Fruit fly (Drosophila melanogaster) whole organism, embryonic: Measurements from ENCODE around the gene CG14352.

ENCODE experiments used
- Ada2b ChIP-seq: fragments of 200-800 bp; sonication (Bioruptor generic); IDR thresholded peaks from 2 replicates; pipeline ENCODE4 v1.3.6; 2022; ENCODE audit warnings: missing biosample characterization, missing genetic modification characterization
- Awh ChIP-seq: fragments of 200-800 bp; sonication (Bioruptor generic); IDR thresholded peaks from 2 replicates; pipeline ENCODE4, ENCODE4 v1.3.6; 2022; ENCODE audit warnings: missing biosample characterization, missing genetic modification characterization
- CG10321 ChIP-seq: fragments of 200-800 bp; sonication (Bioruptor generic); IDR thresholded peaks from 2 replicates; pipeline ENCODE4 v1.3.6; 2022; ENCODE audit warnings: missing biosample characterization, missing genetic modification characterization
- CG11560 ChIP-seq: fragments of 200-800 bp; sonication (Bioruptor generic); IDR thresholded peaks from 3 replicates; pipeline ENCODE4 v1.3.6; 2022; ENCODE audit warnings: missing biosample characterization, missing genetic modification characterization
- CG12104 ChIP-seq: fragments of 200-800 bp; sonication (Bioruptor generic); optimal IDR thresholded peaks from 3 replicates; lab custom pipeline; 2016; ENCODE audit warnings: missing biosample characterization, missing genetic modification characterization
- CG12155 ChIP-seq: fragments of 200-800 bp; sonication (Bioruptor generic); optimal IDR thresholded peaks from 3 replicates; lab custom pipeline; 2016; ENCODE audit warnings: missing biosample characterization, missing genetic modification characterization
- CG14667 ChIP-seq: fragments of 200-800 bp; sonication (Bioruptor generic); IDR thresholded peaks from 2 replicates; pipeline ENCODE4 v1.3.6; 2022; ENCODE audit warnings: missing biosample characterization, missing genetic modification characterization
- CG14710 ChIP-seq: fragments of 200-800 bp; sonication (Bioruptor generic); optimal IDR thresholded peaks from 3 replicates; lab custom pipeline; 2019; ENCODE audit warnings: missing biosample characterization, mild to moderate bottlenecking, missing genetic modification characterization, moderate library complexity
- CG15601 ChIP-seq: fragments of 200-800 bp; sonication (Bioruptor generic); optimal IDR thresholded peaks from 3 replicates; lab custom pipeline; 2019; ENCODE audit warnings: missing biosample characterization, mild to moderate bottlenecking, missing genetic modification characterization, moderate library complexity
- CG15696 ChIP-seq: fragments of 200-800 bp; sonication (Bioruptor generic); optimal IDR thresholded peaks from 2 replicates; lab custom pipeline; 2019; ENCODE audit warnings: missing biosample characterization, mild to moderate bottlenecking, missing genetic modification characterization, moderate library complexity
- CG18262 ChIP-seq: fragments of 200-800 bp; optimal IDR thresholded peaks from 3 replicates; lab custom pipeline; 2019; ENCODE audit warnings: missing biosample characterization, mild to moderate bottlenecking, missing genetic modification characterization, moderate library complexity
- CG30020 ChIP-seq: fragments of 200-800 bp; optimal IDR thresholded peaks from 2 replicates; lab custom pipeline; 2019; ENCODE audit warnings: missing biosample characterization, mild to moderate bottlenecking, missing genetic modification characterization, moderate library complexity
- CG30403 ChIP-seq: fragments of 200-800 bp; sonication (Bioruptor generic); optimal IDR thresholded peaks from 3 replicates; lab custom pipeline; 2016; ENCODE audit warnings: missing biosample characterization, missing genetic modification characterization
- CG32772 ChIP-seq: fragments of 200-800 bp; sonication (Bioruptor generic); IDR thresholded peaks from 2 replicates; pipeline ENCODE4 v1.3.6; 2022; ENCODE audit warnings: missing biosample characterization, missing genetic modification characterization
- CG3726 ChIP-seq: fragments of 200-800 bp; sonication (Bioruptor generic); IDR thresholded peaks from 3 replicates; pipeline ENCODE4, ENCODE4 v1.3.6; 2022; ENCODE audit warnings: missing biosample characterization, missing genetic modification characterization
- CG4424 ChIP-seq: fragments of 200-800 bp; sonication (Bioruptor generic); optimal IDR thresholded peaks from 3 replicates; lab custom pipeline; 2016; ENCODE audit warnings: missing biosample characterization, missing genetic modification characterization
- CG6654 ChIP-seq: fragments of 200-800 bp; sonication (Bioruptor generic); optimal IDR thresholded peaks from 2 replicates; lab custom pipeline; 2017; ENCODE audit warnings: missing biosample characterization, mild to moderate bottlenecking, missing genetic modification characterization
- CG7357 ChIP-seq: fragments of 200-800 bp; sonication (Bioruptor generic); IDR thresholded peaks from 3 replicates; pipeline ENCODE4 v1.3.6; 2022; ENCODE audit warnings: missing biosample characterization, missing genetic modification characterization
- CG7556 ChIP-seq: fragments of 200-800 bp; sonication (Bioruptor generic); optimal IDR thresholded peaks from 2 replicates; lab custom pipeline; 2017; ENCODE audit warnings: missing biosample characterization, mild to moderate bottlenecking, missing genetic modification characterization
- CG9727 ChIP-seq: fragments of 200-800 bp; sonication (Bioruptor generic); optimal IDR thresholded peaks from 3 replicates; lab custom pipeline; 2017; ENCODE audit warnings: missing biosample characterization, mild to moderate bottlenecking, missing genetic modification characterization
- CHES-1-like ChIP-seq: fragments of 200-800 bp; sonication (Bioruptor generic); optimal IDR thresholded peaks from 2 replicates; lab custom pipeline; 2016; ENCODE audit warnings: missing biosample characterization, missing genetic modification characterization
- Camta ChIP-seq: fragments of 200-800 bp; sonication (Bioruptor generic); optimal IDR thresholded peaks from 2 replicates; lab custom pipeline; 2016; ENCODE audit warnings: missing biosample characterization, missing genetic modification characterization
- Dip2 ChIP-seq: fragments of 200-800 bp; sonication (Bioruptor generic); IDR thresholded peaks from 2 replicates; pipeline ENCODE4 v1.3.6; 2022; ENCODE audit warnings: missing biosample characterization, missing genetic modification characterization
- Fer1 ChIP-seq: fragments of 200-800 bp; sonication (Bioruptor generic); optimal IDR thresholded peaks from 2 replicates; lab custom pipeline; 2017; ENCODE audit warnings: missing biosample characterization, mild to moderate bottlenecking, missing genetic modification characterization
- HLHmδ ChIP-seq: fragments of 200-800 bp; sonication (Bioruptor generic); optimal IDR thresholded peaks from 2 replicates; lab custom pipeline; 2018; ENCODE audit warnings: missing biosample characterization, mild to moderate bottlenecking, missing genetic modification characterization, moderate library complexity
- Hand ChIP-seq: fragments of 200-800 bp; sonication (Bioruptor generic); optimal IDR thresholded peaks from 2 replicates; lab custom pipeline; 2017; ENCODE audit warnings: mild to moderate bottlenecking, missing biosample characterization, missing genetic modification reagents, missing genetic modification characterization
- Hsf ChIP-seq: fragments of 200-800 bp; sonication (Bioruptor generic); optimal IDR thresholded peaks from 3 replicates; lab custom pipeline; 2016; ENCODE audit warnings: missing biosample characterization, missing genetic modification characterization
- Jarid2 ChIP-seq: fragments of 200-800 bp; sonication (Bioruptor generic); optimal IDR thresholded peaks from 3 replicates; lab custom pipeline; 2017; ENCODE audit warnings: mild to moderate bottlenecking, missing biosample characterization, missing genetic modification reagents, missing genetic modification characterization
- Lim3 ChIP-seq: fragments of 200-800 bp; sonication (Bioruptor generic); IDR thresholded peaks from 2 replicates; pipeline ENCODE4 v1.3.6; 2022; ENCODE audit warnings: missing biosample characterization, missing genetic modification characterization
- Mrtf ChIP-seq: fragments of 200-800 bp; sonication (Bioruptor generic); IDR thresholded peaks from 3 replicates; pipeline ENCODE4 v1.3.6; 2022; ENCODE audit warnings: missing biosample characterization, missing genetic modification characterization
- Spps ChIP-seq: fragments of 200-800 bp; sonication (Bioruptor generic); optimal IDR thresholded peaks from 2 replicates; lab custom pipeline; 2018; ENCODE audit warnings: missing biosample characterization, mild to moderate bottlenecking, missing genetic modification characterization
- Stat92E ChIP-seq, 3 experiments: fragments of >200 bp in 2 of 3; fragments of 200-800 bp in 1 of 3; sonication (Bioruptor generic) in 1 of 3; optimal IDR thresholded peaks; 2 replicates each; lab custom pipeline; 2017 to 2019; ENCODE audit warnings: missing biosample characterization in 3 of 3, missing genetic modification characterization in 3 of 3, mild to moderate bottlenecking in 1 of 3, moderate library complexity in 1 of 3
- Usf ChIP-seq: fragments of 200-800 bp; sonication (Bioruptor generic); optimal IDR thresholded peaks from 2 replicates; lab custom pipeline; 2017; ENCODE audit warnings: missing genotype, missing biosample characterization, missing genetic modification characterization
- abd-A ChIP-seq: fragments of 200-800 bp; sonication (Bioruptor generic); optimal IDR thresholded peaks from 3 replicates; lab custom pipeline; 2019; ENCODE audit warnings: missing biosample characterization, mild to moderate bottlenecking, missing genetic modification characterization, moderate library complexity
- ase ChIP-seq: fragments of 200-800 bp; sonication (Bioruptor generic); IDR thresholded peaks from 3 replicates; pipeline ENCODE4 v1.3.6; 2022; ENCODE audit warnings: missing biosample characterization, missing genetic modification characterization
- caup ChIP-seq: fragments of 200-800 bp; sonication (Bioruptor generic); optimal IDR thresholded peaks from 3 replicates; lab custom pipeline; 2017; ENCODE audit warnings: missing biosample characterization, mild to moderate bottlenecking, missing genetic modification characterization, moderate library complexity; ENCODE audit not compliant: severe bottlenecking
- cwo ChIP-seq: fragments of 200-800 bp; sonication (Bioruptor generic); optimal IDR thresholded peaks from 3 replicates; lab custom pipeline; 2017; ENCODE audit warnings: missing biosample characterization, missing genetic modification characterization, mild to moderate bottlenecking, moderate library complexity, missing genetic modification reagents
- dmrt99B ChIP-seq: fragments of 200-800 bp; sonication (Bioruptor generic); optimal IDR thresholded peaks from 2 replicates; lab custom pipeline; 2018; ENCODE audit warnings: missing biosample characterization, mild to moderate bottlenecking, missing genetic modification characterization, moderate library complexity
- eve ChIP-seq, 2 experiments: fragments of >200 bp; optimal IDR thresholded peaks; 2 replicates each; lab custom pipeline; 2017; ENCODE audit warnings: missing biosample characterization in 2 of 2, missing genetic modification characterization in 2 of 2
- fu2 ChIP-seq: fragments of 200-800 bp; sonication (Bioruptor generic); optimal IDR thresholded peaks from 2 replicates; lab custom pipeline; 2016; ENCODE audit warnings: missing biosample characterization, missing genetic modification characterization
- inv ChIP-seq: fragments of 200-800 bp; sonication (Bioruptor generic); IDR thresholded peaks from 2 replicates; pipeline ENCODE4 v1.3.6; 2022; ENCODE audit warnings: missing biosample characterization, missing genetic modification characterization; ENCODE audit not compliant: partially characterized antibody
- jumu ChIP-seq: fragments of 200-800 bp; sonication (Bioruptor generic); optimal IDR thresholded peaks from 3 replicates; lab custom pipeline; 2016; ENCODE audit warnings: missing biosample characterization, missing genetic modification characterization
- otp ChIP-seq: fragments of 200-800 bp; sonication (Bioruptor generic); IDR thresholded peaks from 3 replicates; pipeline ENCODE4, ENCODE4 v1.3.6; 2022; ENCODE audit warnings: missing biosample characterization, missing genetic modification characterization
- peb ChIP-seq: fragments of 200-800 bp; sonication (Bioruptor generic); IDR thresholded peaks from 2 replicates; pipeline ENCODE4 v1.3.6; 2022; ENCODE audit warnings: missing biosample characterization, missing genetic modification characterization
- psq ChIP-seq: fragments of 200-800 bp; sonication (Bioruptor generic); optimal IDR thresholded peaks from 2 replicates; lab custom pipeline; 2017; ENCODE audit warnings: missing biosample characterization, missing genetic modification characterization
- scrt ChIP-seq: fragments of 200-800 bp; sonication (Bioruptor generic); optimal IDR thresholded peaks from 2 replicates; lab custom pipeline; 2018; ENCODE audit warnings: missing biosample characterization, mild to moderate bottlenecking, missing genetic modification characterization, moderate library complexity
- slp2 ChIP-seq: fragments of 200-800 bp; sonication (Bioruptor generic); optimal IDR thresholded peaks from 2 replicates; lab custom pipeline; 2016; ENCODE audit warnings: missing biosample characterization, missing genetic modification characterization
- sob ChIP-seq: fragments of 200-800 bp; sonication (Bioruptor generic); IDR thresholded peaks from 2 replicates; pipeline ENCODE4 v1.3.6; 2022; ENCODE audit warnings: missing biosample characterization, missing genetic modification characterization
- vnd ChIP-seq: fragments of 200-800 bp; sonication (Bioruptor generic); IDR thresholded peaks from 3 replicates; pipeline ENCODE4 v1.3.6; 2022; ENCODE audit warnings: missing biosample characterization, missing genetic modification characterization; ENCODE audit not compliant: partially characterized antibody
- wek ChIP-seq: fragments of 200-800 bp; sonication (Bioruptor generic); optimal IDR thresholded peaks from 3 replicates; lab custom pipeline; 2018; ENCODE audit warnings: missing biosample characterization, mild to moderate bottlenecking, missing genetic modification characterization, moderate library complexity

The CG14352 gene

dm6 chr2L:1627824-1628501 lies 16.8 kb downstream of the CG14352 start (continued):
- TF ChIP-seq CG11560 (tag; lab: Robert Waterston, UW) (no peak), CG4424 (GFP tag; lab: Kevin White, UChicago) (no peak), otp (GFP tag; lab: Robert Waterston, UW) (no peak), wek (no peak), HLHmδ (GFP tag; lab: Kevin White, UChicago) (no peak), cwo (peak; percentile 82), CG3726 (GFP tag; lab: Robert Waterston, UW) (no peak), CG9727 (peak; percentile 66), Spps (no peak), jumu (no peak), CG6654 (GFP tag; lab: Kevin White, UChicago) (no peak), CG15601 (tag; lab: Kevin White, UChicago) (no peak), dmrt99B (tag; lab: Kevin White, UChicago) (peak; percentile 5), ase (GFP tag; lab: Robert Waterston, UW) (0 out of 3 replicates have a peak, but pooled peaks have one; percentile 4), CG32772 (GFP tag; lab: Robert Waterston, UW) (peak; percentile 14; the same call in 1 of the 2 replicates), Dip2 (no peak), CG30403 (GFP tag; lab: Kevin White, UChicago) (peak; percentile 56), vnd (GFP tag; lab: Robert Waterston, UW) (no peak), slp2 (no peak), Ada2b (GFP tag; lab: Robert Waterston, UW) (peak; percentile 67), Fer1 (GFP tag; lab: Kevin White, UChicago) (peak; percentile 69), fu2 (peak; percentile 49), CG14710 (tag; lab: Kevin White, UChicago) (no peak), CHES-1-like (GFP tag; lab: Kevin White, UChicago) (no peak), CG7357 (GFP tag; lab: Robert Waterston, UW) (peak; percentile 44; the same call in 2 of the 3 replicates), psq (GFP tag; lab: Kevin White, UChicago) (no peak), Camta (peak; percentile 27), Stat92E (GFP tag; optimal IDR thresholded peaks at IDR 0.05; lab: Kevin White, UChicago) (no peak), scrt (GFP tag; lab: Kevin White, UChicago) (peak; percentile 16), Hsf (GFP tag; lab: Kevin White, UChicago) (peak; percentile 33), CG10321 (GFP tag; lab: Robert Waterston, UW) (peak; percentile 84), Mrtf (no peak), sob (GFP tag; lab: Robert Waterston, UW) (0 out of 2 replicates have a peak, but pooled peaks have one; percentile 44), CG14667 (GFP tag; lab: Robert Waterston, UW) (no peak), abd-A (tag; lab: Kevin White, UChicago) (peak; percentile 59), Lim3 (GFP tag; lab: Robert Waterston, UW) (no peak), Jarid2 (GFP tag; lab: Kevin White, UChicago) (no peak), caup (GFP tag; lab: Kevin White, UChicago) (peak; percentile 59), CG30020 (tag; lab: Kevin White, UChicago) (no peak), eve (GFP tag; optimal IDR thresholded peaks at IDR 0.05; lab: Kevin White, UChicago) (no peak), Hand (GFP tag; lab: Kevin White, UChicago) (peak; percentile 58), Awh (GFP tag; lab: Robert Waterston, UW) (no peak), CG18262 (no peak), Usf (no peak), CG12155 (GFP tag; lab: Kevin White, UChicago) (peak; percentile 58), peb (GFP tag; lab: Robert Waterston, UW) (no peak), CG7556 (peak; percentile 75), CG12104 (GFP tag; lab: Kevin White, UChicago) (peak; percentile 17), CG15696 (tag; lab: Kevin White, UChicago) (no peak), inv (GFP tag; lab: Robert Waterston, UW) (no peak)
